Fruit fly (Drosophila melanogaster) whole organism, embryonic: ENCODE data around the gene Arl8.

Experiments used
- Bdp1 ChIP-seq: fragments of 200-800 bp; sonication (Bioruptor generic); optimal IDR thresholded peaks from 3 replicates; lab custom pipeline; 2016; ENCODE audit warnings: missing biosample characterization, missing genetic modification characterization
- CG10267 ChIP-seq: fragments of 200-800 bp; sonication (Bioruptor generic); optimal IDR thresholded peaks from 2 replicates; lab custom pipeline; 2018; ENCODE audit warnings: missing biosample characterization, mild to moderate bottlenecking, missing genetic modification characterization, moderate library complexity
- CG10431 ChIP-seq: fragments of 200-800 bp; sonication (Bioruptor generic); optimal IDR thresholded peaks from 3 replicates; lab custom pipeline; 2018; ENCODE audit warnings: missing biosample characterization, mild to moderate bottlenecking, missing genetic modification characterization
- CG13123 ChIP-seq: fragments of 200-800 bp; sonication (Bioruptor generic); optimal IDR thresholded peaks from 2 replicates; lab custom pipeline; 2016; ENCODE audit warnings: missing biosample characterization, missing genetic modification characterization
- CG13424 ChIP-seq: fragments of 200-800 bp; sonication (Bioruptor generic); optimal IDR thresholded peaks from 2 replicates; lab custom pipeline; 2019; ENCODE audit warnings: missing biosample characterization, mild to moderate bottlenecking, missing genetic modification characterization, moderate library complexity
- CG14441 ChIP-seq: fragments of 200-800 bp; sonication (Bioruptor generic); IDR thresholded peaks from 2 replicates; pipeline ENCODE4 v1.3.6; 2022; ENCODE audit warnings: missing biosample characterization, missing genetic modification characterization
- CG14710 ChIP-seq: fragments of 200-800 bp; sonication (Bioruptor generic); optimal IDR thresholded peaks from 3 replicates; lab custom pipeline; 2019; ENCODE audit warnings: missing biosample characterization, mild to moderate bottlenecking, missing genetic modification characterization, moderate library complexity
- CG14860 ChIP-seq: fragments of 200-800 bp; sonication (Bioruptor generic); IDR thresholded peaks from 3 replicates; pipeline ENCODE4 v1.3.6; 2022; ENCODE audit warnings: missing biosample characterization, missing genetic modification characterization; ENCODE audit not compliant: partially characterized antibody
- CG15514 ChIP-seq: fragments of 200-800 bp; sonication (Bioruptor generic); optimal IDR thresholded peaks from 3 replicates; lab custom pipeline; 2017; ENCODE audit warnings: missing biosample characterization, missing genetic modification characterization, mild to moderate bottlenecking, moderate library complexity, missing genetic modification reagents
- CG16815 ChIP-seq: fragments of 200-800 bp; sonication (Bioruptor generic); optimal IDR thresholded peaks from 3 replicates; lab custom pipeline; 2017; ENCODE audit warnings: missing biosample characterization, mild to moderate bottlenecking, missing genetic modification characterization
- CG18262 ChIP-seq: fragments of 200-800 bp; optimal IDR thresholded peaks from 3 replicates; lab custom pipeline; 2019; ENCODE audit warnings: missing biosample characterization, mild to moderate bottlenecking, missing genetic modification characterization, moderate library complexity
- CG30020 ChIP-seq: fragments of 200-800 bp; optimal IDR thresholded peaks from 2 replicates; lab custom pipeline; 2019; ENCODE audit warnings: missing biosample characterization, mild to moderate bottlenecking, missing genetic modification characterization, moderate library complexity
- CG30403 ChIP-seq: fragments of 200-800 bp; sonication (Bioruptor generic); optimal IDR thresholded peaks from 3 replicates; lab custom pipeline; 2016; ENCODE audit warnings: missing biosample characterization, missing genetic modification characterization
- CG31388 ChIP-seq: fragments of 200-800 bp; sonication (Bioruptor generic); optimal IDR thresholded peaks from 2 replicates; lab custom pipeline; 2016; ENCODE audit warnings: missing biosample characterization, missing genetic modification characterization
- CG42726 ChIP-seq: fragments of 200-800 bp; sonication (Bioruptor generic); IDR thresholded peaks from 2 replicates; pipeline ENCODE4 v1.3.6; 2022; ENCODE audit warnings: missing biosample characterization, missing genetic modification characterization; ENCODE audit not compliant: partially characterized antibody
- CG43689 ChIP-seq: fragments of 200-800 bp; sonication (Bioruptor generic); IDR thresholded peaks from 2 replicates; pipeline ENCODE4 v1.3.6; 2022; ENCODE audit warnings: missing biosample characterization, missing genetic modification characterization
- CG4424 ChIP-seq: fragments of 200-800 bp; sonication (Bioruptor generic); optimal IDR thresholded peaks from 3 replicates; lab custom pipeline; 2016; ENCODE audit warnings: missing biosample characterization, missing genetic modification characterization
- CG6765 ChIP-seq: fragments of 200-800 bp; sonication (Bioruptor generic); optimal IDR thresholded peaks from 3 replicates; lab custom pipeline; 2017; ENCODE audit warnings: missing biosample characterization, mild to moderate bottlenecking, missing genetic modification characterization
- CG6791 ChIP-seq: fragments of 200-800 bp; sonication (Bioruptor generic); IDR thresholded peaks from 3 replicates; pipeline ENCODE4 v1.3.6; 2022; ENCODE audit warnings: missing biosample characterization, missing genetic modification characterization; ENCODE audit not compliant: partially characterized antibody
- CG7928 ChIP-seq: fragments of 200-800 bp; sonication (Bioruptor generic); optimal IDR thresholded peaks from 2 replicates; lab custom pipeline; 2017; ENCODE audit warnings: missing biosample characterization, mild to moderate bottlenecking, missing genetic modification characterization
- CG7987 ChIP-seq: fragments of 200-800 bp; sonication (Bioruptor generic); optimal IDR thresholded peaks from 2 replicates; lab custom pipeline; 2018; ENCODE audit warnings: missing biosample characterization, mild to moderate bottlenecking, missing genetic modification characterization, moderate library complexity
- CoRest ChIP-seq: fragments of 200-800 bp; sonication (Bioruptor generic); optimal IDR thresholded peaks from 3 replicates; lab custom pipeline; 2018; ENCODE audit warnings: missing biosample characterization, mild to moderate bottlenecking, missing genetic modification characterization, moderate library complexity
- E2f2 ChIP-seq: fragments of 200-800 bp; sonication (Bioruptor generic); IDR thresholded peaks from 2 replicates; pipeline ENCODE4 v1.3.6; 2022; ENCODE audit warnings: missing biosample characterization, missing genetic modification characterization
- ERR ChIP-seq: fragments of 200-800 bp; sonication (Bioruptor generic); optimal IDR thresholded peaks from 2 replicates; lab custom pipeline; 2016; ENCODE audit warnings: missing biosample characterization, missing genetic modification characterization
- GATAe ChIP-seq: fragments of 200-800 bp; sonication (Bioruptor generic); conservative IDR thresholded peaks from 2 replicates; pipeline ENCODE4 v1.3.6; 2022; ENCODE audit warnings: missing biosample characterization, missing genetic modification characterization
- HLH3B ChIP-seq: fragments of 200-800 bp; sonication (Bioruptor generic); IDR thresholded peaks from 2 replicates; pipeline ENCODE4 v1.3.6; 2022; ENCODE audit warnings: missing biosample characterization, missing genetic modification characterization
- Hand ChIP-seq: fragments of 200-800 bp; sonication (Bioruptor generic); optimal IDR thresholded peaks from 2 replicates; lab custom pipeline; 2017; ENCODE audit warnings: mild to moderate bottlenecking, missing biosample characterization, missing genetic modification reagents, missing genetic modification characterization
- Hey ChIP-seq: fragments of 200-800 bp; sonication (Bioruptor generic); optimal IDR thresholded peaks from 3 replicates; lab custom pipeline; 2018; ENCODE audit warnings: missing biosample characterization, mild to moderate bottlenecking, missing genetic modification characterization
- Hsf ChIP-seq: fragments of 200-800 bp; sonication (Bioruptor generic); optimal IDR thresholded peaks from 3 replicates; lab custom pipeline; 2016; ENCODE audit warnings: missing biosample characterization, missing genetic modification characterization
- Kr ChIP-seq: fragments of 200-800 bp; sonication (Bioruptor generic); optimal IDR thresholded peaks from 2 replicates; lab custom pipeline; 2017; ENCODE audit warnings: missing biosample characterization, mild to moderate bottlenecking, missing genetic modification characterization
- Mes4 ChIP-seq: fragments of 200-800 bp; sonication (Bioruptor generic); optimal IDR thresholded peaks from 2 replicates; lab custom pipeline; 2016; ENCODE audit warnings: missing biosample characterization, missing genetic modification characterization
- Sry-β ChIP-seq: fragments of 200-800 bp; sonication (Bioruptor generic); optimal IDR thresholded peaks from 2 replicates; lab custom pipeline; 2018; ENCODE audit warnings: missing biosample characterization, mild to moderate bottlenecking, missing genetic modification characterization, moderate library complexity
- Vsx1 ChIP-seq: fragments of 200-800 bp; sonication (Bioruptor generic); optimal IDR thresholded peaks from 2 replicates; lab custom pipeline; 2017; ENCODE audit warnings: missing biosample characterization, mild to moderate bottlenecking, missing genetic modification characterization, missing genetic modification reagents
- dati ChIP-seq: fragments of 200-800 bp; sonication (Bioruptor generic); IDR thresholded peaks from 2 replicates; pipeline ENCODE4 v1.3.6; 2022; ENCODE audit warnings: missing biosample characterization, missing genetic modification characterization
- dpn ChIP-seq, 2 experiments: fragments of 200-800 bp; sonication (Bioruptor generic); optimal IDR thresholded peaks; 3 replicates each; lab custom pipeline; 2016; ENCODE audit warnings: missing biosample characterization in 2 of 2, missing genetic modification characterization in 2 of 2
- dysf ChIP-seq: fragments of 200-800 bp; sonication (Bioruptor generic); IDR thresholded peaks from 3 replicates; pipeline ENCODE4 v1.3.6; 2022; ENCODE audit warnings: missing biosample characterization, missing genetic modification characterization
- eyg ChIP-seq: fragments of 200-800 bp; sonication (Bioruptor generic); optimal IDR thresholded peaks from 3 replicates; lab custom pipeline; 2016; ENCODE audit warnings: missing biosample characterization, missing genetic modification characterization
- fru ChIP-seq: fragments of >200 bp; optimal IDR thresholded peaks from 2 replicates; lab custom pipeline; 2017
- gce ChIP-seq: fragments of 200-800 bp; sonication (Bioruptor generic); IDR thresholded peaks from 3 replicates; pipeline ENCODE4 v1.3.6; 2022; ENCODE audit warnings: missing biosample characterization, missing genetic modification characterization
- grn ChIP-seq: fragments of 200-800 bp; sonication (Bioruptor generic); optimal IDR thresholded peaks from 3 replicates; lab custom pipeline; 2017; ENCODE audit warnings: missing biosample characterization, missing genetic modification characterization
- maf-S ChIP-seq: fragments of 200-800 bp; sonication (Bioruptor generic); optimal IDR thresholded peaks from 2 replicates; lab custom pipeline; 2016; ENCODE audit warnings: missing biosample characterization, missing genetic modification characterization
- pan ChIP-seq, 4 experiments: fragments of >200 bp in 3 of 4; fragments of 200-800 bp in 1 of 4; sonication (Bioruptor generic) in 1 of 4; optimal IDR thresholded peaks in 3 of 4; IDR thresholded peaks in 1 of 4; 2 replicates each; pipeline versions ENCODE4 v1.3.6 to Lab custom; 2017 to 2022; ENCODE audit warnings: missing biosample characterization in 2 of 4, missing genetic modification characterization in 2 of 4, mixed read lengths in 1 of 4
- peb ChIP-seq: fragments of 200-800 bp; sonication (Bioruptor generic); IDR thresholded peaks from 2 replicates; pipeline ENCODE4 v1.3.6; 2022; ENCODE audit warnings: missing biosample characterization, missing genetic modification characterization
- sens ChIP-seq: fragments of 200-800 bp; sonication (Bioruptor generic); peaks from one replicate; lab custom pipeline; 2016; ENCODE audit warnings: missing biosample characterization, missing genetic modification characterization

The Arl8 gene

dm6 chr3R:8119457-8120337 lies 6.7 kb upstream of the Arl8 start (continued):
- peak; percentile 46 for TF ChIP-seq CG10267 (tag; lab: Kevin White, UChicago)
- TF ChIP-seq Bdp1 (GFP tag; lab: Kevin White, UChicago) = no peak
- TF ChIP-seq CG15514 (GFP tag; lab: Kevin White, UChicago) = peak; percentile 71
- TF ChIP-seq CG10431 (GFP tag; lab: Kevin White, UChicago) = peak; percentile 5
- no peak for TF ChIP-seq CG30020
- TF ChIP-seq CG6765 (GFP tag; lab: Kevin White, UChicago) = no peak
- no peak for TF ChIP-seq CG13123 (GFP tag; lab: Kevin White, UChicago)
- no peak for TF ChIP-seq peb (GFP tag; lab: Robert Waterston, UW)
- TF ChIP-seq Hey (tag; lab: Kevin White, UChicago) = peak; percentile 20
- no peak for TF ChIP-seq CG6791 (GFP tag; lab: Robert Waterston, UW)
- TF ChIP-seq CG16815 = peak; percentile 17

- TF ChIP-seq GATAe (GFP tag; lab: Robert Waterston, UW) = 0 out of 2 replicates have a peak, but pooled peaks have one; percentile 54
- peak; percentile 29 for TF ChIP-seq CG18262 (tag; lab: Kevin White, UChicago)
- TF ChIP-seq sens (GFP tag; lab: Kevin White, UChicago) = peak; percentile 14
- TF ChIP-seq maf-S (GFP tag; lab: Kevin White, UChicago) = no peak
- TF ChIP-seq CG13424 (tag; lab: Kevin White, UChicago) = no peak
- 0 out of 2 replicates have a peak, but pooled peaks have one; percentile 3 for TF ChIP-seq HLH3B
- no peak for TF ChIP-seq CG7928
- TF ChIP-seq CG30403 (GFP tag; lab: Kevin White, UChicago) = peak; percentile 9
- TF ChIP-seq CG14441 (GFP tag; lab: Robert Waterston, UW) = 0 out of 2 replicates have a peak, but pooled peaks have one; percentile 3
- TF ChIP-seq Sry-β (GFP tag; lab: Kevin White, UChicago) = peak; percentile 76
- TF ChIP-seq CoRest (tag; lab: Kevin White, UChicago) = no peak
- 0 out of 2 replicates have a peak, but pooled peaks have one; percentile 5 for TF ChIP-seq E2f2
These were observed 6.1 kb upstream of the Arl8 start for dm6 chr3R:8120338-8120662.

- TF ChIP-seq eyg (GFP tag; lab: Kevin White, UChicago) = no peak
- TF ChIP-seq Kr (GFP tag; lab: Kevin White, UChicago) = no peak
- no peak for TF ChIP-seq CG31388 (GFP tag; lab: Kevin White, UChicago)
- TF ChIP-seq Hsf (GFP tag; lab: Kevin White, UChicago) = peak; percentile 47
- TF ChIP-seq CG7987 (GFP tag; lab: Kevin White, UChicago) = peak; percentile 3
- TF ChIP-seq dati (GFP tag; lab: Robert Waterston, UW) = no peak
- peak; percentile 23 for TF ChIP-seq grn (GFP tag; lab: Kevin White, UChicago)
- TF ChIP-seq CG14710 (tag; lab: Kevin White, UChicago) = peak; percentile 54
- no peak for TF ChIP-seq Mes4 (GFP tag; lab: Kevin White, UChicago)
- no peak for TF ChIP-seq gce (GFP tag; lab: Robert Waterston, UW)
- TF ChIP-seq peb (GFP tag; lab: Robert Waterston, UW) = no peak
- TF ChIP-seq CG14860 (GFP tag; lab: Robert Waterston, UW) = peak; percentile 61
- no peak for TF ChIP-seq pan (optimal IDR thresholded peaks at IDR 0.05; lab: Kevin White, UChicago)
- TF ChIP-seq pan (GFP tag; optimal IDR thresholded peaks at IDR 0.05 in 1 of 2, IDR thresholded peaks at IDR 0.05 in 1 of 2) = peak in 1 of 2 experiments; percentile 19
- 0 out of 3 replicates have a peak, but pooled peaks have one; percentile 31 for TF ChIP-seq dysf (GFP tag; lab: Robert Waterston, UW)
- TF ChIP-seq ERR (GFP tag; lab: Kevin White, UChicago) = peak; percentile 51
- TF ChIP-seq CG42726 (GFP tag; lab: Robert Waterston, UW) = peak; percentile 62; the same call in 1 of the 2 replicates
- TF ChIP-seq CG43689 = no peak
- TF ChIP-seq dpn (GFP tag; optimal IDR thresholded peaks at IDR 0.05; lab: Kevin White, UChicago) = peak; percentile 48 to 62
- peak; percentile 60 for TF ChIP-seq CG4424 (GFP tag; lab: Kevin White, UChicago)
- no peak for TF ChIP-seq fru (lab: Kevin White, UChicago)
- peak; percentile 35 for TF ChIP-seq CG13424 (tag; lab: Kevin White, UChicago)
- TF ChIP-seq Vsx1 (GFP tag; lab: Kevin White, UChicago) = no peak
- TF ChIP-seq Hand (GFP tag; lab: Kevin White, UChicago) = no peak
These were observed 4.0 kb upstream of the Arl8 start, which contains the start of gene CG7878 for dm6 chr3R:8122198-8122970. TSS of gene CG7878 (plus strand) at chr3R:8122725.
